Worm (Caenorhabditis elegans): ENCODE measurements around the gene sox-3.

DNA sequence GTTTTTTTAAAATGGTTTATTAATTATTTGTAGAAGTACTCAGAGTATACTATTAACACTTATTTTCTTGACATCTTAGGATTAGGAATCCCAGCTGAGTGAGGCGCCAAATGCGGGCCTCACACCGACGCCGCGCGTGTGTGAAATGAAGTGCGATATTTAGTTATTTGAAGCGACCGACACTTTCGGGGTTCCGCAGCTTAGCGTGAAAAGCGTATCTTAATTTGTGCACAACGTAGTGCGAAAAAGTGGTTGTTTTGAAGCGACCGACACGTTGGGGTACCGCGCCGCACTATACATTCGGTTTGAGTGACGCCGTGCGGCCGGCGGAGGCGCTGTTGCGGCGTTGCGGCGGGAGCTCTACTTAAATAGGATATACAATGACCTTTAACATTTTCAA, 12.1 kb upstream of the sox-3 start:
- no peak for TF ChIP-seq gmeb-2 (tag; optimal IDR thresholded peaks at IDR 0.05)
- no peak for TF ChIP-seq ama-1 (optimal IDR thresholded peaks at IDR 0.05)
- no peak for TF ChIP-seq nhr-11 (tag; optimal IDR thresholded peaks at IDR 0.05)
- TF ChIP-seq rnt-1 (tag; optimal IDR thresholded peaks at IDR 0.05), result no peak
- TF ChIP-seq hlh-30 (tag; optimal IDR thresholded peaks at IDR 0.05; ENCODE audit: insufficient read depth), result no peak
- TF ChIP-seq sox-4 (tag; optimal IDR thresholded peaks at IDR 0.05), result no peak
- no peak for TF ChIP-seq unc-86 (tag; optimal IDR thresholded peaks at IDR 0.05)
- TF ChIP-seq ztf-16 (tag; optimal IDR thresholded peaks at IDR 0.05), result no peak
- TF ChIP-seq npax-4 (tag; optimal IDR thresholded peaks at IDR 0.05), result no peak
- TF ChIP-seq unc-55 (GFP tag; optimal IDR thresholded peaks at IDR 0.05), result no peak
- TF ChIP-seq pha-4 (tag; optimal IDR thresholded peaks at IDR 0.05), result no peak
- TF ChIP-seq pat-9 (tag; optimal IDR thresholded peaks at IDR 0.05), result no peak
